Fruit fly (Drosophila melanogaster): Measurements from ENCODE around the gene CG15628.

CG15628 gene

dm6 chr2L:4812261-4813022 lies 9.1 kb upstream of the CG15628 start, which contains the start of gene CG15629:
CG15629 (plus strand) TSS chr2L:4813009.
- no peak for TF ChIP-seq Hr96 (GFP tag; optimal IDR thresholded peaks at IDR 0.05)
- peak; percentile 53 for TF ChIP-seq tj (GFP tag; optimal IDR thresholded peaks at IDR 0.05)

- TF ChIP-seq bab1 (GFP tag; optimal IDR thresholded peaks at IDR 0.05) = no peak
- no peak for TF ChIP-seq CG5204 (GFP tag; optimal IDR thresholded peaks at IDR 0.05)
- TF ChIP-seq CG33017 (tag; optimal IDR thresholded peaks at IDR 0.05) = no peak
- TF ChIP-seq CG11617 (GFP tag; optimal IDR thresholded peaks at IDR 0.05) = no peak
- TF ChIP-seq cnc (optimal IDR thresholded peaks at IDR 0.05) = no peak
- TF ChIP-seq pad (GFP tag; optimal IDR thresholded peaks at IDR 0.05) = no peak
These were observed 8.6 kb upstream of the CG15628 start for dm6 chr2L:4813023-4813339.

- TF ChIP-seq bab1 (GFP tag; optimal IDR thresholded peaks at IDR 0.05) = peak; percentile 39
- TF ChIP-seq tj (GFP tag; optimal IDR thresholded peaks at IDR 0.05) = no peak
These were observed 3.5 kb upstream of the CG15628 start, which contains the start of gene CG3225 for dm6 chr2L:4818056-4818455. CG3225 (minus strand) TSS chr2L:4818245.

dm6 chr2L:4819995-4820394 lies 1.6 kb upstream of the CG15628 start:
- TF ChIP-seq CG7101 (tag; optimal IDR thresholded peaks at IDR 0.05) (no peak), CG7045 (GFP tag; optimal IDR thresholded peaks at IDR 0.05) (no peak)

- peak; percentile 70 for TF ChIP-seq CG5204 (GFP tag; optimal IDR thresholded peaks at IDR 0.05)
- TF ChIP-seq CG33017 (tag; optimal IDR thresholded peaks at IDR 0.05) = peak; percentile 25
- TF ChIP-seq toe (GFP tag; optimal IDR thresholded peaks at IDR 0.05) = peak; percentile 68
- no peak for TF ChIP-seq CG12768 (GFP tag; optimal IDR thresholded peaks at IDR 0.05)
- peak; percentile 40 for TF ChIP-seq CG11617 (GFP tag; optimal IDR thresholded peaks at IDR 0.05)
- peak; percentile 15 for TF ChIP-seq CG1620 (GFP tag; optimal IDR thresholded peaks at IDR 0.05)
- TF ChIP-seq kay (GFP tag; ENCODE audit: borderline replicate concordance) = no peak
- TF ChIP-seq ovo (GFP tag; optimal IDR thresholded peaks at IDR 0.05) = no peak
- TF ChIP-seq bab1 (GFP tag; optimal IDR thresholded peaks at IDR 0.05) = no peak
These were observed 891 bp upstream of the CG15628 start for dm6 chr2L:4820448-4821318.

- TF ChIP-seq CG11617 (GFP tag; optimal IDR thresholded peaks at IDR 0.05) (peak; percentile 31), Clk (GFP tag; optimal IDR thresholded peaks at IDR 0.05) (peak; percentile 39), CG1620 (GFP tag; optimal IDR thresholded peaks at IDR 0.05) (no peak), Crg-1 (GFP tag; optimal IDR thresholded peaks at IDR 0.05) (no peak), CG7101 (tag; optimal IDR thresholded peaks at IDR 0.05) (peak; percentile 42), Hr96 (GFP tag; optimal IDR thresholded peaks at IDR 0.05) (peak; percentile 63), pad (GFP tag; optimal IDR thresholded peaks at IDR 0.05) (peak; percentile 26), CG33017 (tag; optimal IDR thresholded peaks at IDR 0.05) (peak; percentile 34), CG14711 (tag; optimal IDR thresholded peaks at IDR 0.05) (peak; percentile 28), CG12768 (GFP tag; optimal IDR thresholded peaks at IDR 0.05) (peak; percentile 68), toe (GFP tag; optimal IDR thresholded peaks at IDR 0.05) (peak; percentile 23), CG7045 (GFP tag; optimal IDR thresholded peaks at IDR 0.05) (peak; percentile 76), CG5204 (GFP tag; optimal IDR thresholded peaks at IDR 0.05) (peak; percentile 55), cic (GFP tag; optimal IDR thresholded peaks at IDR 0.05) (no peak)
These were observed 256 bp upstream of the CG15628 start for dm6 chr2L:4821319-4821717.

- no peak for TF ChIP-seq kay (GFP tag; ENCODE audit: borderline replicate concordance)
- no peak for TF ChIP-seq CG11617 (GFP tag; optimal IDR thresholded peaks at IDR 0.05)
- TF ChIP-seq bab1 (GFP tag; optimal IDR thresholded peaks at IDR 0.05) = no peak
- no peak for TF ChIP-seq Crg-1 (GFP tag; optimal IDR thresholded peaks at IDR 0.05)
- no peak for TF ChIP-seq tj (GFP tag; optimal IDR thresholded peaks at IDR 0.05)
- no peak for TF ChIP-seq Mnt (GFP tag; optimal IDR thresholded peaks at IDR 0.05)
- no peak for TF ChIP-seq CG12768 (GFP tag; optimal IDR thresholded peaks at IDR 0.05)
- no peak for TF ChIP-seq CG33017 (tag; optimal IDR thresholded peaks at IDR 0.05)
- TF ChIP-seq toe (GFP tag; optimal IDR thresholded peaks at IDR 0.05) = no peak
- TF ChIP-seq CG14711 (tag; optimal IDR thresholded peaks at IDR 0.05) = no peak
- TF ChIP-seq Hr96 (GFP tag; optimal IDR thresholded peaks at IDR 0.05) = no peak
These were observed 684 bp downstream of the CG15628 start for dm6 chr2L:4822258-4822657.

Measured in whole organism, adult.